Worm (Caenorhabditis elegans): ENCODE results near the gene rrsr-1.

Gene rrsr-1

DNA sequence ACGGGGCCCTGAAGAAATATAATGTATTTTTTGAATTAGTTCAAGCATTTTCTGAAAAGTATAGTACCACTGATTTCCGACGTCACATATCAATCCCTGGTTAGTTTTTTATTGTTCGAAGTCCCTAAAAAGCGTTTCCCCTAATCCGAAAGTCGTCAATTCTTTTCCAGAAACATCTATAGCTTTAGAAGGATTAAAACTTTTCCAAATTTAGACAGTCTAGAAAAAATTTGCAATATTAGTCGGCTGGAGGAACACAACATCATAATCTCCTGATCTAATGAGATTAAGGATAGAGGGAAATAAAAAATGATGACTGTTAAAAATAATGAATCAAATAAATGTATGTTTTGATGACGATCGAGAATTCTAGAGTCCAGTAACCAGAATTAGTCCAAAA is 46.8 kb downstream of the rrsr-1 start:
- TF ChIP-seq hmg-11 (tag; optimal IDR thresholded peaks at IDR 0.05) (no peak), nhr-23 (tag; optimal IDR thresholded peaks at IDR 0.05) (no peak), mdl-1 (tag; optimal IDR thresholded peaks at IDR 0.05) (no peak), lin-39 (tag; optimal IDR thresholded peaks at IDR 0.05) (no peak)

Measured in whole organism, L3 larva.